Fruit fly (Drosophila melanogaster) whole organism, embryonic: ENCODE measurements around the gene lectin-37Db.
A peak's percentile ranks its signal among the peaks of the same experiment; 100 is the strongest.

Experiments used
- ATbp ChIP-seq: fragments of 200-800 bp; sonication (Bioruptor generic); optimal IDR thresholded peaks from 2 replicates; lab custom pipeline; 2017; ENCODE audit warnings: missing biosample characterization, mild to moderate bottlenecking, missing genetic modification characterization, missing genetic modification reagents
- BtbVII ChIP-seq: fragments of 200-800 bp; sonication (Bioruptor generic); optimal IDR thresholded peaks from 3 replicates; lab custom pipeline; 2017; ENCODE audit warnings: missing biosample characterization, mild to moderate bottlenecking, missing genetic modification characterization
- CG10366 ChIP-seq: fragments of 200-800 bp; sonication (Bioruptor generic); IDR thresholded peaks from 2 replicates; pipeline ENCODE4 v1.3.6; 2022; ENCODE audit warnings: missing biosample characterization, missing genetic modification characterization
- CG11093 ChIP-seq: fragments of 200-800 bp; sonication (Bioruptor generic); IDR thresholded peaks from 3 replicates; pipeline ENCODE4 v1.3.6; 2022; ENCODE audit warnings: missing biosample characterization, missing genetic modification characterization
- CG12659 ChIP-seq: fragments of 200-800 bp; sonication (Bioruptor generic); optimal IDR thresholded peaks from 3 replicates; lab custom pipeline; 2017; ENCODE audit warnings: mild to moderate bottlenecking, missing biosample characterization, missing genetic modification reagents, missing genetic modification characterization
- CG14860 ChIP-seq: fragments of 200-800 bp; sonication (Bioruptor generic); IDR thresholded peaks from 3 replicates; pipeline ENCODE4 v1.3.6; 2022; ENCODE audit warnings: missing biosample characterization, missing genetic modification characterization; ENCODE audit not compliant: partially characterized antibody
- CG15479 ChIP-seq: fragments of 200-800 bp; sonication (Bioruptor generic); optimal IDR thresholded peaks from 3 replicates; lab custom pipeline; 2019; ENCODE audit warnings: missing biosample characterization, mild to moderate bottlenecking, missing genetic modification characterization, moderate library complexity
- CG2199 ChIP-seq: fragments of 200-800 bp; sonication (Bioruptor generic); IDR thresholded peaks from 3 replicates; pipeline ENCODE4 v1.3.6; 2022; ENCODE audit warnings: missing biosample characterization, missing genetic modification characterization
- CG2678 ChIP-seq: fragments of 200-800 bp; sonication (Bioruptor generic); optimal IDR thresholded peaks from 3 replicates; lab custom pipeline; 2019; ENCODE audit warnings: missing biosample characterization, mild to moderate bottlenecking, missing genetic modification characterization, moderate library complexity
- CG32767 ChIP-seq: fragments of 200-800 bp; sonication (Bioruptor generic); IDR thresholded peaks from 2 replicates; pipeline ENCODE4 v1.3.6; 2022; ENCODE audit warnings: missing biosample characterization, missing genetic modification characterization
- CG3847 ChIP-seq: fragments of 200-800 bp; sonication (Bioruptor generic); IDR thresholded peaks from 2 replicates; pipeline ENCODE4 v1.3.6; 2022; ENCODE audit warnings: missing biosample characterization, missing genetic modification characterization
- CG6854 ChIP-seq: fragments of 200-800 bp; sonication (Bioruptor generic); optimal IDR thresholded peaks from 3 replicates; lab custom pipeline; 2017; ENCODE audit warnings: missing biosample characterization, mild to moderate bottlenecking, missing genetic modification characterization
- CG7556 ChIP-seq: fragments of 200-800 bp; sonication (Bioruptor generic); optimal IDR thresholded peaks from 2 replicates; lab custom pipeline; 2017; ENCODE audit warnings: missing biosample characterization, mild to moderate bottlenecking, missing genetic modification characterization
- CG7786 ChIP-seq: fragments of 200-800 bp; sonication (Bioruptor generic); optimal IDR thresholded peaks from 2 replicates; lab custom pipeline; 2016; ENCODE audit warnings: missing biosample characterization, missing genetic modification characterization
- CG9727 ChIP-seq: fragments of 200-800 bp; sonication (Bioruptor generic); optimal IDR thresholded peaks from 3 replicates; lab custom pipeline; 2017; ENCODE audit warnings: missing biosample characterization, mild to moderate bottlenecking, missing genetic modification characterization
- Chrac-16 ChIP-seq: fragments of 200-800 bp; sonication (Bioruptor generic); optimal IDR thresholded peaks from 3 replicates; lab custom pipeline; 2016; ENCODE audit warnings: missing biosample characterization, missing genetic modification characterization
- CoRest ChIP-seq: fragments of 200-800 bp; sonication (Bioruptor generic); optimal IDR thresholded peaks from 3 replicates; lab custom pipeline; 2018; ENCODE audit warnings: missing biosample characterization, mild to moderate bottlenecking, missing genetic modification characterization, moderate library complexity
- Dbx ChIP-seq: fragments of 200-800 bp; sonication (Bioruptor generic); IDR thresholded peaks from 3 replicates; pipeline ENCODE4 v1.3.6; 2022; ENCODE audit warnings: missing biosample characterization, missing genetic modification characterization
- Dip2 ChIP-seq: fragments of 200-800 bp; sonication (Bioruptor generic); IDR thresholded peaks from 2 replicates; pipeline ENCODE4 v1.3.6; 2022; ENCODE audit warnings: missing biosample characterization, missing genetic modification characterization
- E2f1 ChIP-seq: fragments of 200-800 bp; sonication (Bioruptor generic); IDR thresholded peaks from 2 replicates; pipeline ENCODE4 v1.3.6; 2022; ENCODE audit warnings: missing biosample characterization, missing genetic modification characterization
- Fer3 ChIP-seq: fragments of 200-800 bp; sonication (Bioruptor generic); optimal IDR thresholded peaks from 2 replicates; lab custom pipeline; 2018; ENCODE audit warnings: missing biosample characterization, mild to moderate bottlenecking, missing genetic modification characterization, moderate library complexity
- Hr78 ChIP-seq, 2 experiments: fragments of 200-800 bp in 1 of 2; fragments of >200 bp in 1 of 2; sonication (Bioruptor generic) in 1 of 2; optimal IDR thresholded peaks; 2 replicates each; lab custom pipeline; 2017 to 2019; ENCODE audit warnings: missing biosample characterization in 2 of 2, missing genetic modification characterization in 2 of 2, mild to moderate bottlenecking in 1 of 2, moderate library complexity in 1 of 2
- Mad ChIP-seq: fragments of 200-800 bp; sonication (Bioruptor generic); optimal IDR thresholded peaks from 2 replicates; lab custom pipeline; 2016; ENCODE audit warnings: missing biosample characterization, missing genetic modification characterization
- Max ChIP-seq: fragments of 200-800 bp; sonication (Bioruptor generic); optimal IDR thresholded peaks from 2 replicates; lab custom pipeline; 2016; ENCODE audit warnings: missing biosample characterization, mild to moderate bottlenecking, missing genetic modification characterization
- NC2β ChIP-seq: fragments of 200-800 bp; sonication (Bioruptor generic); optimal IDR thresholded peaks from 2 replicates; lab custom pipeline; 2016; ENCODE audit warnings: missing biosample characterization, missing genetic modification characterization
- NFAT ChIP-seq: fragments of 200-800 bp; sonication (Bioruptor generic); IDR thresholded peaks from 2 replicates; pipeline ENCODE4 v1.3.6; 2022; ENCODE audit warnings: missing biosample characterization, missing genetic modification characterization
- cg ChIP-seq: fragments of 200-800 bp; sonication (Bioruptor generic); optimal IDR thresholded peaks from 3 replicates; lab custom pipeline; 2019; ENCODE audit warnings: missing biosample characterization, mild to moderate bottlenecking, missing genetic modification characterization, moderate library complexity
- da ChIP-seq: fragments of 200-800 bp; sonication (Bioruptor generic); optimal IDR thresholded peaks from 2 replicates; lab custom pipeline; 2016; ENCODE audit warnings: missing biosample characterization, missing genetic modification characterization
- emc ChIP-seq: fragments of 200-800 bp; sonication (Bioruptor generic); optimal IDR thresholded peaks from 2 replicates; lab custom pipeline; 2016; ENCODE audit warnings: missing biosample characterization, missing genetic modification characterization
- gcm2 ChIP-seq: fragments of 200-800 bp; sonication (Bioruptor generic); optimal IDR thresholded peaks from 2 replicates; lab custom pipeline; 2016; ENCODE audit warnings: missing biosample characterization, missing genetic modification characterization
- hkb ChIP-seq, 2 experiments: fragments of 200-800 bp in 1 of 2; fragments of >200 bp in 1 of 2; sonication (Bioruptor generic) in 1 of 2; IDR thresholded peaks in 1 of 2; optimal IDR thresholded peaks in 1 of 2; 2 replicates each; pipeline versions ENCODE4 v1.3.6 to Lab custom; 2017 to 2022; ENCODE audit warnings: missing biosample characterization in 1 of 2, missing genetic modification characterization in 1 of 2
- odd ChIP-seq: fragments of 200-800 bp; sonication (Bioruptor generic); optimal IDR thresholded peaks from 2 replicates; lab custom pipeline; 2017; ENCODE audit warnings: missing biosample characterization, mild to moderate bottlenecking, missing genetic modification characterization
- onecut ChIP-seq: fragments of 200-800 bp; sonication (Bioruptor generic); IDR thresholded peaks from 2 replicates; pipeline ENCODE4 v1.3.6; 2022; ENCODE audit warnings: missing biosample characterization, missing genetic modification characterization
- p53 ChIP-seq: fragments of 200-800 bp; sonication (Bioruptor generic); optimal IDR thresholded peaks from 2 replicates; lab custom pipeline; 2016; ENCODE audit warnings: missing biosample characterization, missing genetic modification characterization
- repo ChIP-seq: fragments of 200-800 bp; sonication (Bioruptor generic); optimal IDR thresholded peaks from 2 replicates; lab custom pipeline; 2016; ENCODE audit warnings: missing biosample characterization, missing genetic modification characterization
- sna ChIP-seq: fragments of 200-800 bp; sonication (Bioruptor generic); IDR thresholded peaks from 2 replicates; pipeline ENCODE4 v1.3.6; 2022; ENCODE audit warnings: missing biosample characterization, missing genetic modification characterization; ENCODE audit not compliant: partially characterized antibody
- so ChIP-seq: fragments of 200-800 bp; sonication (Bioruptor generic); IDR thresholded peaks from 3 replicates; pipeline ENCODE4 v1.3.6; 2022; ENCODE audit warnings: missing biosample characterization, missing genetic modification characterization
- tup ChIP-seq: fragments of 200-800 bp; sonication (Bioruptor generic); optimal IDR thresholded peaks from 2 replicates; lab custom pipeline; 2016; ENCODE audit warnings: missing biosample characterization, mild to moderate bottlenecking, missing genetic modification characterization, moderate library complexity
- unpg ChIP-seq: fragments of 200-800 bp; sonication (Bioruptor generic); optimal IDR thresholded peaks from 3 replicates; lab custom pipeline; 2018; ENCODE audit warnings: missing biosample characterization, mild to moderate bottlenecking, missing genetic modification characterization, moderate library complexity
- vfl ChIP-seq: fragments of 200-800 bp; sonication (Bioruptor generic); optimal IDR thresholded peaks from 2 replicates; lab custom pipeline; 2016; ENCODE audit warnings: missing biosample characterization, missing genetic modification characterization
- zfh1 ChIP-seq: fragments of 200-800 bp; sonication (Bioruptor generic); IDR thresholded peaks from 3 replicates; pipeline ENCODE4 v1.3.6; 2022; ENCODE audit warnings: missing biosample characterization, missing genetic modification characterization

lectin-37Db gene

dm6 chr2L:19377129-19378083 lies 41.5 kb upstream of the lectin-37Db start (continued):
- TF ChIP-seq CG14860 (GFP tag; lab: Robert Waterston, UW): no peak
- TF ChIP-seq sna (GFP tag; lab: Robert Waterston, UW): no peak
- no peak for TF ChIP-seq CG7786 (GFP tag; lab: Kevin White, UChicago)
- TF ChIP-seq odd (GFP tag; lab: Kevin White, UChicago): peak; percentile 8
- no peak for TF ChIP-seq CG2199 (GFP tag; lab: Robert Waterston, UW)
- no peak for TF ChIP-seq Max (GFP tag; lab: Kevin White, UChicago)
- TF ChIP-seq CG3847: no peak; the same call in 1 of the 2 replicates
- TF ChIP-seq CG10366 (GFP tag; lab: Robert Waterston, UW): 0 out of 2 replicates have a peak, but pooled peaks have one; percentile 31
- no peak for TF ChIP-seq Dip2 (GFP tag; lab: Robert Waterston, UW)
- TF ChIP-seq CG11093 (GFP tag; lab: Robert Waterston, UW): 0 out of 3 replicates have a peak, but pooled peaks have one; percentile 34
- TF ChIP-seq zfh1 (GFP tag; lab: Robert Waterston, UW): peak; percentile 61; the same call in 2 of the 3 replicates
- peak; percentile 23 for TF ChIP-seq Fer3 (tag; lab: Kevin White, UChicago)
- TF ChIP-seq CG6854 (GFP tag; lab: Kevin White, UChicago): no peak
- peak; percentile 31; the same call in 1 of the 2 replicates for TF ChIP-seq onecut
- no peak for TF ChIP-seq vfl
- TF ChIP-seq Hr78 (GFP tag; optimal IDR thresholded peaks at IDR 0.05; lab: Kevin White, UChicago): no peak
- no peak for TF ChIP-seq NC2β
- TF ChIP-seq CG2678: peak; percentile 69
- TF ChIP-seq CG15479 (GFP tag; lab: Kevin White, UChicago): no peak
- TF ChIP-seq da (GFP tag; lab: Kevin White, UChicago): no peak
- TF ChIP-seq Mad: peak; percentile 23
- TF ChIP-seq cg (GFP tag; lab: Kevin White, UChicago): no peak
- TF ChIP-seq CoRest (tag; lab: Kevin White, UChicago): peak; percentile 47
- no peak for TF ChIP-seq Dbx (GFP tag; lab: Robert Waterston, UW)
- no peak for TF ChIP-seq NFAT
- no peak for TF ChIP-seq tup (GFP tag; lab: Kevin White, UChicago)
- TF ChIP-seq CG32767 (GFP tag; lab: Robert Waterston, UW): 0 out of 2 replicates have a peak, but pooled peaks have one; percentile 10
- TF ChIP-seq E2f1 (GFP tag; lab: Robert Waterston, UW): peak; percentile 42; the same call in 1 of the 2 replicates
- peak; percentile 49 for TF ChIP-seq Chrac-16 (GFP tag; lab: Kevin White, UChicago)
- TF ChIP-seq so (GFP tag; lab: Robert Waterston, UW): no peak
- TF ChIP-seq CG7556 (GFP tag; lab: Kevin White, UChicago): peak; percentile 70
- no peak for TF ChIP-seq repo (GFP tag; lab: Kevin White, UChicago)
- TF ChIP-seq gcm2 (GFP tag; lab: Kevin White, UChicago): no peak
- TF ChIP-seq CG9727 (GFP tag; lab: Kevin White, UChicago): peak; percentile 70
- TF ChIP-seq p53 (GFP tag; lab: Kevin White, UChicago): no peak
- no peak for TF ChIP-seq ATbp (GFP tag; lab: Kevin White, UChicago)
- no peak for TF ChIP-seq emc
- TF ChIP-seq CG12659 (GFP tag; lab: Kevin White, UChicago): peak; percentile 31
- TF ChIP-seq BtbVII (GFP tag; lab: Kevin White, UChicago): no peak
- TF ChIP-seq unpg (GFP tag; lab: Kevin White, UChicago): peak; percentile 56
- no peak for TF ChIP-seq hkb (optimal IDR thresholded peaks at IDR 0.05; lab: Kevin White, UChicago)
- TF ChIP-seq hkb (GFP tag; IDR thresholded peaks at IDR 0.05; lab: Robert Waterston, UW): 0 out of 2 replicates have a peak, but pooled peaks have one; percentile 32
